Worm (Caenorhabditis elegans): ENCODE measurements around the gene lbp-4.

lbp-4 gene

DNA sequence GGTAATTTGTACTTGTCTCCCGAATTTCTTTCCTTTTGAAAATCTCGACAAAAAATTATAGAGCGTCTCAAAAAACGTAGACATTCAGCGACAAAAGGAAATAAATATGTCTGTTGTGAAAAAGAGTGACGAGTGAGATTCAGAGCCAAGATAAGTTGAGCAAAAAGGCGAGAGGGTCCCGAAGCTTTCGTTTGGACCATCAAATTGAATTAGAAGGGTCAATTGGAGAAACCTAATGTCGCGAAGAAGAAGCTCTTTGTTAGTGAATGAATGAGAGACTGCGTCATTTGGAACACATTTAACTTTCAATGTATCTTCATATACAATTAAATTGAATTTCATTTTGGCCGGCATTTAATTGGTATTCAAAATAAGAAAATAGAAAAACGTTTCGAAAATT, 3.9 kb upstream of the lbp-4 start:
- TF ChIP-seq C38D4.7 (GFP tag; optimal IDR thresholded peaks at IDR 0.05) (no peak), sox-2 (GFP tag; IDR thresholded peaks at IDR 0.05) (no peak), tbx-2 (tag; optimal IDR thresholded peaks at IDR 0.05) (no peak), dmd-4 (tag; optimal IDR thresholded peaks at IDR 0.05; ENCODE audit: borderline replicate concordance) (no peak), ref-2 (tag; optimal IDR thresholded peaks at IDR 0.05) (no peak), unc-42 (tag; optimal IDR thresholded peaks at IDR 0.05) (peak; percentile 95), K09A11.1 (tag; optimal IDR thresholded peaks at IDR 0.05; ENCODE audit: insufficient read depth) (no peak)

DNA sequence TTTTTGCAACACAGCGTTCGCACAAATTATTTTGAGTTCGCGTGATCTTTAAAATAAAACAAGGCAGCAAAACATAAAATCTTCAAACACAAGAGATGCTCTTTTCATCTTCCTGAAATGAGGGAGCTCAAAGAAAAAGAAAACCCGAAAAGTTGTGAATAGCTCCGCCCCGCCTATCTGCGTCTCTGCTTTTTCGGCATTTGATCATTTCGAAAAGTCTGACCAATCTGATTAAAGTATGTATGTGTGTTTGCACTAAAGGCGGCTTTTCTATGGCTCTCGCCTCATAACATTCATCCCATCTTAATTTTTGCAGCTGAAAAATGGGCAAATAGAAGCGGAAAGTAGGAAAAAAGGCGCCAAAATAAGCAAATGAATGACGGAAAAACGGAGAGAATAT, 793 bp upstream of the lbp-4 start:
- TF ChIP-seq unc-42 (tag; optimal IDR thresholded peaks at IDR 0.05) (peak; percentile 74), ceh-30 (tag; optimal IDR thresholded peaks at IDR 0.05) (no peak)

DNA sequence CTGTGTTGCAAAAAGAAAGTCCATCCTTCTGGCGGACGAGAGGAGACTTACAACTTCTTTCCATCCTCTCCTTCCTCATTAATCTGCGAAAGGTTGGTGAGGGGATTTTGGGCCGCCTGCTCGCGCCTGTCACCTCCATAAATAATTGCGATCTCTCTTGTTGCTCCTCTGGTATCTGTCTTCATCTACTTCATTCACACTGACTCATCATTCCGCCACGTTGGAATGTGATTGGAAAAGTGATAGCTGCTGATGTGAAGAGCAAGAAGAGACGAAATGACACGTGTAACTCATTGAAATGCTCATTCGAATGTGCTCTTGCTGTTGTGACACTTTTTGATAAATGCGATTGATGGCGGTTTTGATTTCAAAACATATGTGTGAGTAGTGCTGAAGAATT, 2.3 kb downstream of the lbp-4 start:
- TF ChIP-seq ceh-18 (tag; optimal IDR thresholded peaks at IDR 0.05) (peak; percentile 77), unc-55 (GFP tag; optimal IDR thresholded peaks at IDR 0.05) (peak; percentile 98), tbx-7 (tag; optimal IDR thresholded peaks at IDR 0.05) (no peak), Y22D7AL.16 (tag; optimal IDR thresholded peaks at IDR 0.05) (no peak), rnt-1 (tag; optimal IDR thresholded peaks at IDR 0.05) (peak; percentile 95), hlh-6 (tag; optimal IDR thresholded peaks at IDR 0.05) (peak; percentile 40), tbx-2 (tag; optimal IDR thresholded peaks at IDR 0.05) (peak; percentile 23), nfya-1 (tag; optimal IDR thresholded peaks at IDR 0.05) (peak; percentile 16)

DNA sequence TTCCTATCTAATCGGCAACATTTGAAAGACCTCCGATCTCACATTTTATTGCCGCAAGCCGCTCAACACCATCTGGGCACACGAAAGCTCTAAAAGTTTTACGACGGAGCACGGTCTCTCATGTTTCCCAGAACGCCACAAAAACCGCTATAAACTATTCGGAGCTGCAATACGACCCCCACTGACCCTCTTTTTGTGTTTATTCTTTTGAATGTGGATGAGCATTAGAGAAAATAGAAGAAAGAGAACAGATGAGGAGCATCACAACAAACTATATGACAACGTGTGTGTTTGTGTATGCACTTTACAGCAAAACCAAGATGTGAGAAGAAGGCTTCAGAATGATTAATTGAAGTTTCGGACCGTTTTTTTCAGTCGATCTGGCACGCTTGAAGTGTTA, 3.8 kb downstream of the lbp-4 start:
- peak; percentile 10 for TF ChIP-seq unc-55 (GFP tag; optimal IDR thresholded peaks at IDR 0.05)
- no peak for TF ChIP-seq sox-4 (tag; optimal IDR thresholded peaks at IDR 0.05)
- TF ChIP-seq hlh-8 (tag; optimal IDR thresholded peaks at IDR 0.05): peak; percentile 58

DNA sequence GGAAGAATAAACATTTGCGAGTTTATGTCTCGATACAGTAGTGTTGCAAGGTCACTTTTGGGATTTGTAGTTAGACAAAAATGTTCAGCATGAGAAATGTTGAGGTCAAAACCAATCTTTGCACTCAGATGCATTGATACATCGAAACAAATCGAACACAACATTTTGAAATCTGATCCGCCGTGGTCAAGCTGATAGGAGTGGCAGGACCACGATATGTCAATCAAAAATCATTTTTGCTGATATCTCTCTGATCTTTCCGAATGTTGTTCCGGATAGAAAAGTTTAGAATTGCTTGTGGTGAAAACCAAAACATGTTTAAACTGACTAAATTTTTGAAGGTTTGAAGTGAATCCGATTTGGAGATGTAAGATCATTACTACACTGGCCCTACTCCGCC, 5.5 kb downstream of the lbp-4 start:
- TF ChIP-seq unc-55 (GFP tag; optimal IDR thresholded peaks at IDR 0.05): peak; percentile 58
- no peak for TF ChIP-seq ceh-19 (GFP tag; optimal IDR thresholded peaks at IDR 0.05)

DNA sequence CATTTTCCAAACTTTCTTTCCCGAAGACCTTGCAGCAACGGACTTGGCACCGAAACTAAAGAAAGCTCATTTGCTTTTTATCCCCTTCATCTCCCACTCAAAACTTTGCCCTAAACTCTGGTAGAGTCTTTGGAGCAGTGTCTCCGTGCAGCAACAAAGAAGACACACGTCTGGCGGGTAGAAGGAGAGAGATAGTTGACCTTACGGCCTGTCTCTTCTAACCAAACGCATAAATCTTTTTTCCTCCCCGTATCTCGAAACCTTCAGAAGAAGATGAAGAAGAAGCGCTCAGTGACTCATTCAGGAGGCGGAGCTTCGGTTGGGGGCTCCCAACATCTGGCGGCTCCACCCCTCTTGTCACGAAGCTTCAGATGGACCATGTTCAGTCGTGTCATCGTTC, 6.0 kb downstream of the lbp-4 start:
- peak; percentile 3 for TF ChIP-seq unc-55 (GFP tag; optimal IDR thresholded peaks at IDR 0.05)
- no peak for TF ChIP-seq che-1 (tag; optimal IDR thresholded peaks at IDR 0.05)
- peak; percentile 64 for TF ChIP-seq hlh-8 (tag; optimal IDR thresholded peaks at IDR 0.05)
- no peak for TF ChIP-seq nfya-1 (tag; optimal IDR thresholded peaks at IDR 0.05)

DNA sequence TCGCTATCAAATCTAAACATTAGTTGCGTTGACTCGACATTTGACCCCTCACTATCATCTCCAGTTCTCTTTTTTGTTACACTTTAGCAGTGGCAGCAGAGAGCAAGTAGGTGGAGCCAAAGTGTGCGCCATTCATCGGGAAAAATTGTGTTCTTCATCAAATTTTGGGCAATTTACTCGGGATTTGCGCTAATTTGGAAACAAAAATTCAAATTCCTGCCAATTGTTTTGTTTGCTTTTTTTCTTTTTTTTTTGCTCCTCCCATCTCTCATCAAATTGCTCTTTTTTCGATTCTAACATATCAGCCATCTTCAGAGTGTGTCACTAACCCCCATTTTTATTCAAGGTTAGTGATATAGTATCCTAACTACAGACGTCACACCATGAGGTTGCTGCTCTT, 6.5 kb downstream of the lbp-4 start, which contains the start of gene mig-6:
Gene mig-6 (plus strand): TSS at position 301 of the 400 bp plus-strand sequence.
- TF ChIP-seq ceh-18 (tag; optimal IDR thresholded peaks at IDR 0.05): no peak
- TF ChIP-seq ets-4 (tag; optimal IDR thresholded peaks at IDR 0.05): no peak
- no peak for TF ChIP-seq nhr-232 (tag; optimal IDR thresholded peaks at IDR 0.05)
- TF ChIP-seq ceh-48 (tag; optimal IDR thresholded peaks at IDR 0.05): no peak
- no peak for TF ChIP-seq syd-9 (tag; optimal IDR thresholded peaks at IDR 0.05)
- TF ChIP-seq ztf-16 (tag; optimal IDR thresholded peaks at IDR 0.05): no peak
- no peak for TF ChIP-seq ref-2 (tag; optimal IDR thresholded peaks at IDR 0.05)
- TF ChIP-seq npax-4 (tag; optimal IDR thresholded peaks at IDR 0.05): no peak
- TF ChIP-seq eyg-1 (tag; optimal IDR thresholded peaks at IDR 0.05): no peak
- TF ChIP-seq pax-1 (tag; optimal IDR thresholded peaks at IDR 0.05): no peak
- no peak for TF ChIP-seq ceh-31 (tag; optimal IDR thresholded peaks at IDR 0.05)
- TF ChIP-seq tbx-7 (tag; optimal IDR thresholded peaks at IDR 0.05): no peak
- TF ChIP-seq fkh-10 (GFP tag; optimal IDR thresholded peaks at IDR 0.05): no peak
- no peak for TF ChIP-seq ceh-9 (tag; optimal IDR thresholded peaks at IDR 0.05)
- TF ChIP-seq pat-9 (tag; optimal IDR thresholded peaks at IDR 0.05): no peak
- no peak for TF ChIP-seq odd-2 (tag; optimal IDR thresholded peaks at IDR 0.05)
- no peak for TF ChIP-seq pag-3 (tag; optimal IDR thresholded peaks at IDR 0.05; ENCODE audit: borderline replicate concordance)
- no peak for TF ChIP-seq pros-1 (tag; optimal IDR thresholded peaks at IDR 0.05)

All from whole organism, late embryonic.